Worm (Caenorhabditis elegans) whole organism, late embryonic: Measurements from ENCODE around the gene acr-2.

Experiments
- C08G9.2 ChIP-seq: sonication (generic microtip); optimal IDR thresholded peaks from 2 replicates; lab custom pipeline; 2016; ENCODE audit warnings: mild to moderate bottlenecking, missing genetic modification characterization, moderate library complexity, missing compliant biosample characterization
- C38D4.7 ChIP-seq: fragments of 200-800 bp; sonication (Bioruptor generic); optimal IDR thresholded peaks from 2 replicates; lab custom pipeline; 2018; ENCODE audit warnings: mild to moderate bottlenecking, missing genetic modification characterization, moderate library complexity, missing compliant biosample characterization
- F13H6.1 ChIP-seq: sonication (generic microtip); optimal IDR thresholded peaks from 2 replicates; lab custom pipeline; 2016; ENCODE audit warnings: missing genetic modification characterization, missing compliant biosample characterization
- K09A11.1 ChIP-seq: sonication (generic microtip); optimal IDR thresholded peaks from 2 replicates; lab custom pipeline; 2017; ENCODE audit warnings: antibody characterized with exemption, mild to moderate bottlenecking, missing genetic modification characterization, missing compliant biosample characterization; ENCODE audit not compliant: insufficient read depth
- T23F11.4 ChIP-seq: fragments of 200-800 bp; sonication (Bioruptor generic); optimal IDR thresholded peaks from 2 replicates; lab custom pipeline; 2018; ENCODE audit warnings: mild to moderate bottlenecking, missing genetic modification characterization, missing compliant biosample characterization
- Y22D7AL.16 ChIP-seq: sonication (generic microtip); optimal IDR thresholded peaks from 2 replicates; lab custom pipeline; 2016; ENCODE audit warnings: missing genetic modification characterization, missing compliant biosample characterization
- ahr-1 ChIP-seq: sonication (generic microtip); optimal IDR thresholded peaks from 2 replicates; lab custom pipeline; 2016; ENCODE audit warnings: missing genetic modification characterization, missing compliant biosample characterization
- ama-1 ChIP-seq: fragments of 150-350 bp; optimal IDR thresholded peaks from 2 replicates; lab custom pipeline; 2014
- ceh-14 ChIP-seq: sonication (generic microtip); optimal IDR thresholded peaks from 2 replicates; lab custom pipeline; 2016; ENCODE audit warnings: missing genotype, missing genetic modification characterization, missing compliant biosample characterization
- ceh-18 ChIP-seq: sonication (generic microtip); optimal IDR thresholded peaks from 2 replicates; lab custom pipeline; 2016; ENCODE audit warnings: missing genetic modification characterization, missing compliant biosample characterization
- ceh-19 ChIP-seq: fragments of 200-800 bp; sonication (Bioruptor generic); optimal IDR thresholded peaks from 2 replicates; lab custom pipeline; 2018; ENCODE audit warnings: mild to moderate bottlenecking, missing genetic modification characterization, missing compliant biosample characterization
- ceh-2 ChIP-seq: sonication (generic microtip); optimal IDR thresholded peaks from 2 replicates; lab custom pipeline; 2016; ENCODE audit warnings: missing genotype, missing genetic modification characterization, missing compliant biosample characterization
- ceh-31 ChIP-seq: sonication (generic microtip); optimal IDR thresholded peaks from 2 replicates; lab custom pipeline; 2016; ENCODE audit warnings: missing genetic modification characterization, missing compliant biosample characterization
- ceh-34 ChIP-seq: sonication (generic microtip); optimal IDR thresholded peaks from 2 replicates; lab custom pipeline; 2016; ENCODE audit warnings: mild to moderate bottlenecking, missing genetic modification characterization, missing compliant biosample characterization
- ceh-45 ChIP-seq: fragments of 200-800 bp; sonication (Bioruptor generic); IDR thresholded peaks from 2 replicates; pipeline ENCODE4 v1.3.6; 2022; ENCODE audit warnings: missing genetic modification reagents, missing genetic modification characterization, missing compliant biosample characterization
- ceh-48 ChIP-seq: sonication (generic microtip); optimal IDR thresholded peaks from 2 replicates; lab custom pipeline; 2016; ENCODE audit warnings: missing genetic modification characterization, inconsistent platforms, missing compliant biosample characterization
- ceh-6 ChIP-seq: fragments of 200-800 bp; sonication (Bioruptor generic); optimal IDR thresholded peaks from 2 replicates; lab custom pipeline; 2018; ENCODE audit warnings: mild to moderate bottlenecking, missing genetic modification characterization, missing compliant biosample characterization
- che-1 ChIP-seq: sonication (generic microtip); optimal IDR thresholded peaks from 2 replicates; lab custom pipeline; 2016; ENCODE audit warnings: mild to moderate bottlenecking, missing genetic modification characterization, missing compliant biosample characterization
- dmd-4 ChIP-seq: sonication (generic microtip); optimal IDR thresholded peaks from 2 replicates; lab custom pipeline; 2016; ENCODE audit warnings: borderline replicate concordance, missing genetic modification characterization, missing compliant biosample characterization
- dve-1 ChIP-seq: sonication (generic microtip); optimal IDR thresholded peaks from 2 replicates; lab custom pipeline; 2017; ENCODE audit warnings: antibody characterized with exemption, mild to moderate bottlenecking, missing genetic modification characterization, missing compliant biosample characterization
- elt-2 ChIP-seq: sonication (generic microtip); optimal IDR thresholded peaks from 2 replicates; lab custom pipeline; 2016; ENCODE audit warnings: missing genetic modification reagents, missing genetic modification characterization, missing compliant biosample characterization
- ets-4 ChIP-seq: sonication (generic microtip); optimal IDR thresholded peaks from 2 replicates; lab custom pipeline; 2016; ENCODE audit warnings: missing genetic modification characterization, missing compliant biosample characterization
- eyg-1 ChIP-seq: sonication (generic microtip); optimal IDR thresholded peaks from 2 replicates; lab custom pipeline; 2016; ENCODE audit warnings: missing genotype, missing genetic modification characterization, missing compliant biosample characterization
- fax-1 ChIP-seq: sonication (generic microtip); optimal IDR thresholded peaks from 2 replicates; lab custom pipeline; 2016; ENCODE audit warnings: missing genotype, missing genetic modification characterization, missing compliant biosample characterization
- hlh-13 ChIP-seq: fragments of 200-800 bp; sonication (Bioruptor generic); optimal IDR thresholded peaks from 2 replicates; lab custom pipeline; 2018; ENCODE audit warnings: mild to moderate bottlenecking, missing genetic modification characterization, missing compliant biosample characterization
- hlh-30 ChIP-seq: sonication (generic microtip); optimal IDR thresholded peaks from 2 replicates; lab custom pipeline; 2017; ENCODE audit warnings: antibody characterized with exemption, missing genetic modification characterization, missing compliant biosample characterization; ENCODE audit not compliant: insufficient read depth
- lim-6 ChIP-seq: sonication (generic microtip); optimal IDR thresholded peaks from 2 replicates; lab custom pipeline; 2016; ENCODE audit warnings: missing genetic modification characterization, missing compliant biosample characterization
- lin-11 ChIP-seq: fragments of 200-800 bp; sonication (Bioruptor generic); optimal IDR thresholded peaks from 2 replicates; lab custom pipeline; 2018; ENCODE audit warnings: mild to moderate bottlenecking, missing genetic modification characterization, missing compliant biosample characterization
- nfya-1 ChIP-seq: sonication (generic microtip); optimal IDR thresholded peaks from 2 replicates; lab custom pipeline; 2017; ENCODE audit warnings: missing genetic modification characterization, mild to moderate bottlenecking, missing compliant biosample characterization, antibody characterized with exemption, moderate library complexity
- pat-9 ChIP-seq: fragments of 200-800 bp; sonication (Bioruptor generic); optimal IDR thresholded peaks from 2 replicates; lab custom pipeline; 2018; ENCODE audit warnings: mild to moderate bottlenecking, missing genetic modification characterization, moderate library complexity, missing compliant biosample characterization
- pax-1 ChIP-seq: fragments of 150-350 bp; optimal IDR thresholded peaks from 2 replicates; lab custom pipeline; 2014; ENCODE audit warnings: missing biosample characterization, missing genetic modification characterization
- pha-2 ChIP-seq: sonication (generic microtip); optimal IDR thresholded peaks from 2 replicates; lab custom pipeline; 2017; ENCODE audit warnings: mild to moderate bottlenecking, missing genetic modification characterization, missing compliant biosample characterization
- pha-4 ChIP-seq: fragments of 150-350 bp; optimal IDR thresholded peaks from 2 replicates; lab custom pipeline; 2018; ENCODE audit warnings: missing biosample characterization, missing genetic modification reagents, missing genetic modification characterization
- pros-1 ChIP-seq: fragments of 150-350 bp; optimal IDR thresholded peaks from 2 replicates; lab custom pipeline; 2014; ENCODE audit warnings: missing biosample characterization, missing genetic modification reagents, missing genetic modification characterization
- ref-2 ChIP-seq: sonication (generic microtip); optimal IDR thresholded peaks from 2 replicates; lab custom pipeline; 2016; ENCODE audit warnings: missing genetic modification characterization, missing compliant biosample characterization
- rnt-1 ChIP-seq: sonication (generic microtip); optimal IDR thresholded peaks from 2 replicates; lab custom pipeline; 2016; ENCODE audit warnings: missing genetic modification characterization, missing compliant biosample characterization
- sdc-2 ChIP-seq: sonication (generic microtip); optimal IDR thresholded peaks from 2 replicates; lab custom pipeline; 2016; ENCODE audit warnings: missing genotype, missing genetic modification characterization, missing compliant biosample characterization
- syd-9 ChIP-seq: sonication (generic microtip); optimal IDR thresholded peaks from 2 replicates; lab custom pipeline; 2016; ENCODE audit warnings: mild to moderate bottlenecking, missing genetic modification characterization, moderate library complexity, missing compliant biosample characterization
- tbx-2 ChIP-seq: sonication (generic microtip); optimal IDR thresholded peaks from 2 replicates; lab custom pipeline; 2016; ENCODE audit warnings: missing genetic modification characterization, missing compliant biosample characterization
- unc-3 ChIP-seq, 2 experiments: fragments of 200-800 bp in 1 of 2; sonication (Bioruptor generic) in 1 of 2; sonication (generic microtip) in 1 of 2; conservative IDR thresholded peaks in 1 of 2; optimal IDR thresholded peaks in 1 of 2; 2 replicates each; pipeline versions ENCODE4 v1.3.6 to Lab custom; 2016 to 2022; ENCODE audit warnings: missing compliant biosample characterization in 2 of 2, missing genetic modification characterization in 2 of 2, missing genetic modification reagents in 1 of 2
- unc-42 ChIP-seq: sonication (generic microtip); optimal IDR thresholded peaks from 2 replicates; lab custom pipeline; 2016; ENCODE audit warnings: missing genotype, missing genetic modification characterization, missing compliant biosample characterization
- unc-55 ChIP-seq: sonication (generic microtip); optimal IDR thresholded peaks from 2 replicates; lab custom pipeline; 2017; ENCODE audit warnings: missing biosample characterization, missing genetic modification reagents, missing genetic modification characterization
- zip-5 ChIP-seq: sonication (generic microtip); optimal IDR thresholded peaks from 2 replicates; lab custom pipeline; 2016; ENCODE audit warnings: missing genetic modification characterization, missing compliant biosample characterization
- ztf-16 ChIP-seq: sonication (generic microtip); optimal IDR thresholded peaks from 2 replicates; lab custom pipeline; 2017; ENCODE audit warnings: missing genetic modification characterization, missing compliant biosample characterization

The acr-2 gene

DNA sequence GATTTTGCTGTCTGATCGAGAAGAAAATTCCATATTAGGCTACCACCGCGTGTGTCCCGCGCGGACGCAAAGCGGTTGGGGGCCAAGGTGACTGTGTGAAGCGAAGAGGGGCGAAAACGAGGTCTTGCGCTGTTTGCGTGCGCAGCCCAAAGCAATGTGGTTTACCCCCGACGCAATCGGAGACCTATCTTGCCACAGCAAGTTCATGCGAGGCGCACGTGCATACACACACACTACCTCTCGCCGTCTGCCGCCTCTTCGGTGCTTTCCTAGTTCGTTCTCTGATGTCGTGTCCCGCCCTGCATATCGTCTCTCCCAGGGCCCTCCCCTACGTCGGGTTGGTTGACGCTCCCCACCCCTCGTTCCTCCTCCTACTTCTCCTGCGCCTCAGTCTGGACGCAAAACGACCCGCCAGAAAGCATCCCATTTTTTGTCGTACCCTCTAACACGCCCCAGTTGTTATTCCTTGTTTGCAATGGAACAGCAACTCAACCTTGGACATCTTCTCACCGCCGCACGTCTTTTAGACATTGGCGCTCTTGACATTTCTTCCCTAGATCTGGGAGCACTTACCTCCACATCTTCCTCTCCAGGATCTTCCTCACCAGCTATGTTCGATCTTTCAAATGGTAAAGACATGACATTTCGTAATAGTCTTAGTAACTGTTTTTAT is 39.8 kb downstream of the acr-2 start, which contains the start of gene mdl-1:
Gene mdl-1, plus strand, starts transcription at position 341 of the 673 bp plus-strand sequence.
- TF ChIP-seq rnt-1 (peak; percentile 97), ceh-19 (peak; percentile 87), tbx-2 (tag; lab: Kevin White, UChicago) (peak; percentile 88), pat-9 (tag; lab: Kevin White, UChicago) (peak; percentile 56), fax-1 (tag; lab: Kevin White, UChicago) (no peak), ceh-31 (tag; lab: Kevin White, UChicago) (peak; percentile 79), elt-2 (tag; lab: Kevin White, UChicago) (peak; percentile 74), sdc-2 (tag; lab: Kevin White, UChicago) (peak; percentile 63), ceh-45 (no peak; the same call in 1 of the 2 replicates), T23F11.4 (GFP tag; lab: Kevin White, UChicago) (peak; percentile 85), pros-1 (peak; percentile 65), ceh-34 (tag; lab: Kevin White, UChicago) (peak; percentile 96), pax-1 (peak; percentile 3), hlh-30 (peak; percentile 89), unc-55 (GFP tag; lab: Kevin White, UChicago) (peak; percentile 81), ceh-18 (tag; lab: Kevin White, UChicago) (peak; percentile 88), dve-1 (peak; percentile 86), hlh-13 (GFP tag; lab: Kevin White, UChicago) (no peak), ztf-16 (tag; lab: Kevin White, UChicago) (peak; percentile 2), dmd-4 (no peak), ama-1 (lab: Kevin White, UChicago) (no peak), lin-11 (tag; lab: Kevin White, UChicago) (peak; percentile 21), F13H6.1 (tag; lab: Kevin White, UChicago) (peak; percentile 54), ref-2 (tag; lab: Kevin White, UChicago) (peak; percentile 82), zip-5 (tag; lab: Kevin White, UChicago) (no peak), unc-3 (GFP tag; conservative IDR thresholded peaks at IDR 0.05; lab: Robert Waterston, UW) (no peak), unc-3 (tag; optimal IDR thresholded peaks at IDR 0.05; lab: Kevin White, UChicago) (peak; percentile 39), lim-6 (tag; lab: Kevin White, UChicago) (no peak), ceh-14 (tag; lab: Kevin White, UChicago) (peak; percentile 63), che-1 (tag; lab: Kevin White, UChicago) (no peak), ceh-6 (GFP tag; lab: Kevin White, UChicago) (peak; percentile 8), K09A11.1 (peak; percentile 45), Y22D7AL.16 (tag; lab: Kevin White, UChicago) (no peak), ahr-1 (tag; lab: Kevin White, UChicago) (peak; percentile 6), pha-4 (tag; lab: Kevin White, UChicago) (no peak), ceh-48 (tag; lab: Kevin White, UChicago) (no peak), pha-2 (tag; lab: Kevin White, UChicago) (peak; percentile 76), syd-9 (tag; lab: Kevin White, UChicago) (peak; percentile 58), ceh-2 (tag; lab: Kevin White, UChicago) (peak; percentile 32), eyg-1 (tag; lab: Kevin White, UChicago) (peak; percentile 69), C38D4.7 (GFP tag; lab: Kevin White, UChicago) (peak; percentile 23), nfya-1 (tag; lab: Kevin White, UChicago) (peak; percentile 78), C08G9.2 (tag; lab: Kevin White, UChicago) (peak; percentile 33), ets-4 (tag; lab: Kevin White, UChicago) (peak; percentile 58), unc-42 (peak; percentile 48)
- TF ChIP-seq, all 69 proteins: peak for 33
